Worm (Caenorhabditis elegans) whole organism, L2 larva: ENCODE results near the gene mcm-5.

Experiments used
- C34F6.9 ChIP-seq: fragments of 150-350 bp; optimal IDR thresholded peaks from 2 replicates; lab custom pipeline; 2014; ENCODE audit warnings: missing biosample characterization, missing genetic modification characterization
- F13H6.1 ChIP-seq: sonication (generic microtip); optimal IDR thresholded peaks from 2 replicates; lab custom pipeline; 2016; ENCODE audit warnings: missing genetic modification characterization, missing compliant biosample characterization
- ZK546.5 ChIP-seq: sonication (generic microtip); optimal IDR thresholded peaks from 2 replicates; lab custom pipeline; 2017; ENCODE audit warnings: missing biosample characterization, missing genetic modification characterization
- ama-1 ChIP-seq: fragments of 150-350 bp; optimal IDR thresholded peaks from 2 replicates; lab custom pipeline; 2018; ENCODE audit warnings: inconsistent platforms
- ceh-16 ChIP-seq: fragments of 150-350 bp; optimal IDR thresholded peaks from 2 replicates; lab custom pipeline; 2014; ENCODE audit warnings: missing biosample characterization, missing genetic modification characterization
- ceh-82 ChIP-seq: fragments of 150-350 bp; optimal IDR thresholded peaks from 2 replicates; lab custom pipeline; 2014; ENCODE audit warnings: missing biosample characterization, missing genetic modification characterization
- crh-2 ChIP-seq: sonication (generic microtip); optimal IDR thresholded peaks from 2 replicates; lab custom pipeline; 2017; ENCODE audit warnings: missing biosample characterization, missing genetic modification characterization
- dmd-4 ChIP-seq: sonication (generic microtip); optimal IDR thresholded peaks from 2 replicates; lab custom pipeline; 2017; ENCODE audit warnings: missing biosample characterization, missing genetic modification characterization
- elt-3 ChIP-seq: sonication (generic microtip); optimal IDR thresholded peaks from 2 replicates; lab custom pipeline; 2017; ENCODE audit warnings: missing biosample characterization, missing genetic modification characterization
- fos-1 ChIP-seq: fragments of 150-350 bp; optimal IDR thresholded peaks from 2 replicates; lab custom pipeline; 2014; ENCODE audit warnings: missing biosample characterization, missing genetic modification characterization
- gmeb-1 ChIP-seq: fragments of 150-350 bp; optimal IDR thresholded peaks from 2 replicates; lab custom pipeline; 2014; ENCODE audit warnings: missing biosample characterization, missing genetic modification characterization
- lin-11 ChIP-seq: fragments of 150-350 bp; sonication (generic microtip); optimal IDR thresholded peaks from 2 replicates; lab custom pipeline; 2014; ENCODE audit warnings: missing biosample characterization, missing genetic modification characterization, inconsistent platforms, mixed read lengths
- lin-13 ChIP-seq: fragments of 150-350 bp; optimal IDR thresholded peaks from 2 replicates; lab custom pipeline; 2014; ENCODE audit warnings: missing biosample characterization, missing genetic modification reagents, missing genetic modification characterization
- lsy-2 ChIP-seq, 2 experiments: fragments of 150-350 bp in 1 of 2; sonication (generic microtip) in 1 of 2; optimal IDR thresholded peaks; 2 replicates each; lab custom pipeline; 2014 to 2017; ENCODE audit warnings: missing biosample characterization in 2 of 2, missing genetic modification characterization in 2 of 2
- mab-5 ChIP-seq: fragments of 150-350 bp; optimal IDR thresholded peaks from 2 replicates; lab custom pipeline; 2014; ENCODE audit warnings: missing biosample characterization, missing genetic modification characterization
- mdl-1 ChIP-seq, 2 experiments: fragments of 150-350 bp in 1 of 2; sonication (generic microtip) in 1 of 2; optimal IDR thresholded peaks; 2 replicates each; lab custom pipeline; 2017; ENCODE audit warnings: missing biosample characterization in 2 of 2, missing genetic modification characterization in 2 of 2
- nhr-11 ChIP-seq: fragments of 150-350 bp; optimal IDR thresholded peaks from 2 replicates; lab custom pipeline; 2014; ENCODE audit warnings: missing biosample characterization, missing genetic modification characterization
- nhr-129 ChIP-seq: fragments of 150-350 bp; optimal IDR thresholded peaks from 2 replicates; lab custom pipeline; 2014; ENCODE audit warnings: missing biosample characterization, missing genetic modification characterization
- nhr-21 ChIP-seq: fragments of 150-350 bp; optimal IDR thresholded peaks from 2 replicates; lab custom pipeline; 2014; ENCODE audit warnings: missing biosample characterization, missing genetic modification characterization
- nhr-23 ChIP-seq: fragments of 150-350 bp; optimal IDR thresholded peaks from 2 replicates; lab custom pipeline; 2014; ENCODE audit warnings: missing biosample characterization, missing genetic modification reagents, missing genetic modification characterization
- nhr-237 ChIP-seq: fragments of 150-350 bp; optimal IDR thresholded peaks from 2 replicates; lab custom pipeline; 2014; ENCODE audit warnings: missing biosample characterization, missing genetic modification characterization
- nhr-25 ChIP-seq: fragments of 150-350 bp; sonication (generic microtip); optimal IDR thresholded peaks from 3 replicates; lab custom pipeline; 2014; ENCODE audit warnings: missing biosample characterization, missing genetic modification characterization
- nhr-6 ChIP-seq: fragments of 150-350 bp; optimal IDR thresholded peaks from 2 replicates; lab custom pipeline; 2014; ENCODE audit warnings: missing biosample characterization, missing genetic modification characterization
- sem-4 ChIP-seq: fragments of 150-350 bp; optimal IDR thresholded peaks from 2 replicates; lab custom pipeline; 2014; ENCODE audit warnings: missing biosample characterization, missing genetic modification reagents, missing genetic modification characterization
- skn-1 ChIP-seq: sonication (generic microtip); optimal IDR thresholded peaks from 2 replicates; lab custom pipeline; 2017; ENCODE audit warnings: missing biosample characterization, missing genetic modification characterization
- sma-3 ChIP-seq: sonication (generic microtip); optimal IDR thresholded peaks from 2 replicates; lab custom pipeline; 2016; ENCODE audit warnings: missing genetic modification reagents, missing genetic modification characterization, missing compliant biosample characterization
- sma-9 ChIP-seq, 2 experiments: fragments of 150-350 bp in 1 of 2; sonication (generic microtip) in 1 of 2; optimal IDR thresholded peaks; 2 replicates each; lab custom pipeline; 2014 to 2016; ENCODE audit warnings: missing genetic modification characterization in 2 of 2, mild to moderate bottlenecking in 1 of 2, missing biosample characterization in 1 of 2, missing compliant biosample characterization in 1 of 2, missing genetic modification reagents in 1 of 2, moderate library complexity in 1 of 2
- snpc-4 ChIP-seq: fragments of 150-350 bp; optimal IDR thresholded peaks from 2 replicates; lab custom pipeline; 2014; ENCODE audit warnings: missing biosample characterization, missing genetic modification characterization
- unc-55 ChIP-seq: fragments of 150-350 bp; sonication (generic microtip); optimal IDR thresholded peaks from 3 replicates; lab custom pipeline; 2014; ENCODE audit warnings: missing biosample characterization, missing genetic modification reagents, missing genetic modification characterization
- zag-1 ChIP-seq: fragments of 150-350 bp; optimal IDR thresholded peaks from 2 replicates; lab custom pipeline; 2014; ENCODE audit warnings: missing biosample characterization, missing genetic modification characterization
- ztf-1 ChIP-seq: fragments of 200-800 bp; sonication (Bioruptor generic); conservative IDR thresholded peaks from 2 replicates; pipeline ENCODE4 v1.3.6; 2022; ENCODE audit warnings: missing genetic modification characterization, missing compliant biosample characterization
- ztf-11 ChIP-seq: sonication (generic microtip); optimal IDR thresholded peaks from 2 replicates; lab custom pipeline; 2017; ENCODE audit warnings: missing biosample characterization, missing genetic modification characterization

Gene mcm-5

DNA sequence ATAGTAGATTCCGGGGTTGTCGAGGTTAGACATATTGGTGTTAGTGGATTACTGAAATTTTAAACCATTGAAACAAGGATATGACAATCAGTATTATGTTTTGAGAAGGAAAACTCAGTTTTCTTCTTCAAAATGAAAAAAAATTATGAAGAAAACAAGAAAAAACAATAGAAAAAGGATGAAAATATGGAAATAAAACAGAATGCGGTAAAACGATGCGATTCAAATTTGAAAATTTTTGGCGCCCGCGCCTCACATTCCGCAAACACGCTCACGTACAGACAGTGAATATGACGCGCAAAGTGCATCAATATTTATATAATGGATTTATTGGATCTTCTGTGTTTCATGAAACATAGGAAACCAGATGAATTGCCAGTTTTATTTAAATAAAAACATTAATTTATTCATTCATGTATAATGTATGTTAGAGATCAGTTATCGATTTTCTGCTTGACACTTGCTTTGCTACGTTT lies at the start of gene mcm-5:
TSS of gene mcm-5 (minus strand) at position 51 of the 476 bp plus-strand sequence.
- TF ChIP-seq elt-3 (tag; lab: Kevin White, UChicago) (no peak), gmeb-1 (tag; lab: Kevin White, UChicago) (peak; percentile 70), crh-2 (tag; lab: Kevin White, UChicago) (peak; percentile 8), mdl-1 (tag; optimal IDR thresholded peaks at IDR 0.05; lab: Kevin White, UChicago) (no peak), fos-1 (tag; lab: Kevin White, UChicago) (no peak), ceh-82 (tag; lab: Kevin White, UChicago) (no peak), lsy-2 (tag; optimal IDR thresholded peaks at IDR 0.05; lab: Kevin White, UChicago) (peak in 1 of 2 experiments; percentile 48), C34F6.9 (tag; lab: Kevin White, UChicago) (peak; percentile 66), nhr-6 (tag; lab: Kevin White, UChicago) (no peak), unc-55 (GFP tag; lab: Kevin White, UChicago) (peak; percentile 70), ceh-16 (no peak), dmd-4 (tag; lab: Kevin White, UChicago) (no peak), mab-5 (tag; lab: Kevin White, UChicago) (no peak)

DNA sequence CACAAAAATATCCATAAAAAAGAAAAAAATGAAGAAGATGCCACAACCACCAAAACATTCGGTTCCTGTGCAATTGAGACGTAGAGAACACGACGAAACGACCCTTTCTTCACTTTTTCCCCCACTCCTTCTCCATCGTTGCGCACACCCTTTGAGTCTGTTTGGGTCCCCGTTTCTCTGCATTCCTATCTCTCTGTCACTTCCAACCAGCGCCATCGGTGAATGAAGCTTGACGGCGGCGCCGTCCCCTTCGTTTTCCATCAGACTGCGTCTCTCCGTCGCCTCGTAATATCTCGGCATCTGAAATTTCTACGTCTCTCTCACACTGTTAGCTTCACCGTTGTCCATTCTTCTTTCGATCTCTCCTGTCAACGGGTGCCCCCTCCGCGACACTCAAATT lies 44.5 kb upstream of the mcm-5 start:
- TF ChIP-seq ztf-1: no peak
- no peak for TF ChIP-seq ceh-16
- TF ChIP-seq lsy-2 (tag; optimal IDR thresholded peaks at IDR 0.05; lab: Kevin White, UChicago): peak in 1 of 2 experiments; percentile 48
- TF ChIP-seq nhr-21 (tag; lab: Kevin White, UChicago): no peak
- peak; percentile 49 for TF ChIP-seq nhr-129 (tag; lab: Kevin White, UChicago)
- TF ChIP-seq F13H6.1 (tag; lab: Kevin White, UChicago): peak; percentile 48
- TF ChIP-seq lin-11: no peak
- TF ChIP-seq skn-1 (tag; lab: Kevin White, UChicago): no peak
- TF ChIP-seq sma-9 (GFP tag; optimal IDR thresholded peaks at IDR 0.05; lab: Kevin White, UChicago): no peak
- no peak for TF ChIP-seq sma-9 (tag; optimal IDR thresholded peaks at IDR 0.05; lab: Kevin White, UChicago)
- peak; percentile 34 for TF ChIP-seq zag-1 (tag; lab: Kevin White, UChicago)
- no peak for TF ChIP-seq ama-1 (lab: Kevin White, UChicago)
- no peak for TF ChIP-seq nhr-23 (tag; lab: Kevin White, UChicago)
- TF ChIP-seq ZK546.5 (tag; lab: Kevin White, UChicago): no peak
- no peak for TF ChIP-seq ztf-11 (tag; lab: Kevin White, UChicago)
- peak; percentile 85 for TF ChIP-seq unc-55 (GFP tag; lab: Kevin White, UChicago)
- no peak for TF ChIP-seq crh-2 (tag; lab: Kevin White, UChicago)
- peak; percentile 64 for TF ChIP-seq C34F6.9 (tag; lab: Kevin White, UChicago)
- TF ChIP-seq nhr-237 (tag; lab: Kevin White, UChicago): no peak
- peak; percentile 46 for TF ChIP-seq sem-4 (tag; lab: Kevin White, UChicago)

DNA sequence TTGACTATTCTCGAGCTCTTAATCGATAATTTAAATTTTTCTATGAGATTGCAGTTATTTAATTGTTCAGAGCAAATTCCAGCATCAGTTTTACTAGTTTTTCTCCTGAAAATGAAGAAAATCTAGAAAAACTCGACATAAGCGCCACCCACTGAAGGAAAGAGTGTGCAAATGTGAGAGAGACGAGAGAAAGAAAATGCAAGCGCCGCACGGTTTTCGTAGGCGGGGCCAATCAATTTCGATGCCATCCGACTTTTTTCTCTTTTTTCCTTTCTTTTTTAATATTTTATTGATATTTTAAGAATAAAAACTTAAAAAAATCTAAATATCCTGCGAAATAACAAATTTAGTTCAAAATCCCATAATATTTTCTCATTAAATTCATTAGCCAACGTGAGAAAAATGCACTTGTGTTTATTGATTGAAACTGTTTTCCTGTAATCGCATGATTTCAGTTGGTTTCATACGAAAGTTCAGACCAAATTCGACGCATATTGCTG lies 41.5 kb upstream of the mcm-5 start, which contains the start of gene cdk-12:
TSS of gene cdk-12 (plus strand) at position 450 of the 500 bp plus-strand sequence.
- TF ChIP-seq mdl-1 (tag; optimal IDR thresholded peaks at IDR 0.05; lab: Kevin White, UChicago) (no peak), C34F6.9 (tag; lab: Kevin White, UChicago) (peak; percentile 75), F13H6.1 (tag; lab: Kevin White, UChicago) (peak; percentile 16), crh-2 (tag; lab: Kevin White, UChicago) (peak; percentile 47), nhr-11 (tag; lab: Kevin White, UChicago) (no peak), ama-1 (lab: Kevin White, UChicago) (no peak), nhr-6 (tag; lab: Kevin White, UChicago) (no peak), nhr-129 (tag; lab: Kevin White, UChicago) (peak; percentile 3), snpc-4 (tag; lab: Kevin White, UChicago) (peak; percentile 34), gmeb-1 (tag; lab: Kevin White, UChicago) (peak; percentile 38), sma-9 (GFP tag; optimal IDR thresholded peaks at IDR 0.05; lab: Kevin White, UChicago) (peak; percentile 39), sma-9 (tag; optimal IDR thresholded peaks at IDR 0.05; lab: Kevin White, UChicago) (no peak), lsy-2 (tag; optimal IDR thresholded peaks at IDR 0.05; lab: Kevin White, UChicago) (peak in 1 of 2 experiments; percentile 65), lin-13 (GFP tag; lab: Kevin White, UChicago) (peak; percentile 26), unc-55 (GFP tag; lab: Kevin White, UChicago) (peak; percentile 73), sma-3 (GFP tag; lab: Kevin White, UChicago) (peak; percentile 3)

DNA sequence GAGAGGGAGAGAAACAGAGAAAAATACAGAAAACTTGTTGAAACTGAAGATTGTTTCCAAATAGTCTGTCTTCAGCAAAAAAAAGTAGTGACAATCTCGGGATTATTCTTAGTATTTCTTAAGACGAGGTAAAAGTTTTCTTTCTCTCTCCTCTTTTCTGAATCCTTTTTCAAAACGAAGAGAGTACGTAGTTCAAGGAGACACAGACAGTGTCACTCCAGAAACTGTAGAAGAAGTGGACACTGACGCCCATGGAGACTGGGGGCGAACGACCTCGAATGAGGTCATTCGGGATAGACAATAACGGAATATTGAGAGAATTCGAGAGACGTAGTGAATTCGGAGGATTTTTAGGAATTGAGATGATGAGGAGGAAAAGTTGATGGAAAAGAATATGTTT lies 39.9 kb upstream of the mcm-5 start, which contains the start of gene gly-6:
TSS of gene gly-6 (minus strand) at position 245 of the 400 bp plus-strand sequence.
- peak; percentile 61 for TF ChIP-seq nhr-25 (tag; lab: Kevin White, UChicago)
- TF ChIP-seq ama-1 (lab: Kevin White, UChicago): no peak
